Fruit fly (Drosophila melanogaster) whole organism, embryonic: Measurements from ENCODE around the gene CG31161.

Experiments
- CG16779 ChIP-seq: fragments of 200-800 bp; sonication (Bioruptor generic); IDR thresholded peaks from 2 replicates; pipeline ENCODE4 v1.3.6; 2022; ENCODE audit warnings: missing biosample characterization, missing genetic modification characterization
- CG32532 ChIP-seq: fragments of 200-800 bp; sonication (Bioruptor generic); IDR thresholded peaks from 2 replicates; pipeline ENCODE4 v1.3.6; 2022; ENCODE audit warnings: missing biosample characterization, missing genetic modification characterization
- CG6791 ChIP-seq: fragments of 200-800 bp; sonication (Bioruptor generic); IDR thresholded peaks from 3 replicates; pipeline ENCODE4 v1.3.6; 2022; ENCODE audit warnings: missing biosample characterization, missing genetic modification characterization; ENCODE audit not compliant: partially characterized antibody
- CG7556 ChIP-seq: fragments of 200-800 bp; sonication (Bioruptor generic); optimal IDR thresholded peaks from 2 replicates; lab custom pipeline; 2017; ENCODE audit warnings: missing biosample characterization, mild to moderate bottlenecking, missing genetic modification characterization
- Rfx ChIP-seq: fragments of 200-800 bp; sonication (Bioruptor generic); IDR thresholded peaks from 2 replicates; pipeline ENCODE4 v1.3.6; 2022; ENCODE audit warnings: missing biosample characterization, missing genetic modification characterization
- ems ChIP-seq: fragments of 200-800 bp; sonication (Bioruptor generic); optimal IDR thresholded peaks from 3 replicates; lab custom pipeline; 2016; ENCODE audit warnings: missing biosample characterization, missing genetic modification characterization
- lilli ChIP-seq: fragments of 200-800 bp; sonication (Bioruptor generic); optimal IDR thresholded peaks from 3 replicates; lab custom pipeline; 2016; ENCODE audit warnings: missing biosample characterization, missing genetic modification characterization
- twi ChIP-seq: fragments of 200-800 bp; optimal IDR thresholded peaks from 2 replicates; lab custom pipeline; 2019; ENCODE audit warnings: missing biosample characterization, mild to moderate bottlenecking, missing genetic modification characterization, moderate library complexity

DNA sequence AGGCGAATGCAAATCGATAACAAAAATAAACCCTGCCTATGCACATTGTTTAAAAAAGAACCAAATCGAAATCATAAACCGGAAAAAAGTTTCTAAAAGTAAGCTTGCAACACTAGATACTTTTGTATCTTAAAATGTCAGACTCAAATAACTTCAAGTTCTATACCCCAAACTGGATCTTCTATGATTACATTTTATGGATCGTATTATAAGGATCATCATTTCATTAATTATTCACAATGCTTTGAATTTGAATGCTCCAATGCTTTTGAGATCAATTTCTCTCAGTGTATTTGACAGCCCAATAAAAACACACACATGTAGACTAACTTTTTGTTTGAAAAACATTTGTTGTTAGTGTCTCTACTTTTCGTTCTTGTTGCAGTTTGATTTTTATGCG lies 22.1 kb upstream of the CG31161 start:
- TF ChIP-seq ems (GFP tag; lab: Kevin White, UChicago), result no peak
- TF ChIP-seq CG6791 (GFP tag; lab: Robert Waterston, UW), result no peak
- no peak for TF ChIP-seq twi (tag; lab: Kevin White, UChicago)
- no peak for TF ChIP-seq lilli (GFP tag; lab: Kevin White, UChicago)
- no peak for TF ChIP-seq CG32532
- no peak for TF ChIP-seq CG16779 (GFP tag; lab: Robert Waterston, UW)
- no peak for TF ChIP-seq Rfx (GFP tag; lab: Robert Waterston, UW)
- TF ChIP-seq CG7556 (GFP tag; lab: Kevin White, UChicago), result no peak
